Fruit fly (Drosophila melanogaster): ENCODE measurements around the gene Acp26Ab.

Acp26Ab gene

dm6 chr2L:5884674-5885073 is 8.0 kb downstream of the Acp26Ab start, which contains the start of the genes Sfp26Ac and CG43185:
Sfp26Ac (minus strand) TSS chr2L:5884774.
CG43185 (plus strand) TSS chr2L:5884888.
- no peak for TF ChIP-seq noc (tag; optimal IDR thresholded peaks at IDR 0.05)

DNA sequence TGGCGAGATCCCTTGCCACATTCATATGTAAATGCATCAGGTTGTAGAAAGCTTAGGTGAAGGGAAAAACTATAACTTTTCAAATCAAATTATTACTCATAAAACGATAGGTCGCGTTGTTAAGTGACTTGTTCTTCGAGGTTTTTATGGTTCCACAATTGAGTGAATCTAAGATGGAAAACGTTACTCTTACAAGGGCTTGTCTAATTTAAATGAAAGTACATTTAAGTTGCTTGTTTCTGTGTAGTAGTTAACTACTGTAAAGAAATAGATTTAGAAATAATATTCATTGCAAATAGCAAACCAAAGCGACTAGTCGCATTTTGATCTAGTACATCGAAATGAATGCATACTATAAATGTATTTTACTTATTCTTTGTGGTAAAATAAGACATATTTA is 9.2 kb downstream of the Acp26Ab start, which contains the start of gene CG44574:
CG44574 (plus strand) TSS at position 301 of the 400 bp plus-strand sequence.
- no peak for TF ChIP-seq noc (tag; optimal IDR thresholded peaks at IDR 0.05)

DNA sequence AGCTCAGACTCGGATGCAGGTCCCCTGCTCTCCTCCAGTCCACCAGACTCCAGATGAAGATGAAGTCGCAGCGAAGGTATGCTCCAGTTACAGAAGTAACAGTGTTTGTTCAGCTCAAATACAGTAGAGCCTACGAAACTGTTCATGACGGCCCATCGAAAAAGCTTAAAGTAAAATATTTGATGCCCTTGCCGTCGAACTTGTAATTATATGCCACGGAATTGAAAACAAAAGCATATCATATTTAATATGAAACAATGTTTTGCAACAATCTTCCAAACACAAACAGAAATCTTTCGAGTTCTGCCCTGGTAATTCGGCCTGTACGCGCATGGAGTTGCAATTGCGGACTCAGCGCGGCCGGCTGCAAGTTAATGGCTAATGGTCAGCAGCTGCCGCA is 11.5 kb downstream of the Acp26Ab start:
- no peak for TF ChIP-seq noc (tag; optimal IDR thresholded peaks at IDR 0.05)

dm6 chr2L:5879363-5879934 is 13.2 kb downstream of the Acp26Ab start, which contains the start of gene rau:
rau (minus strand) TSS chr2L:5879498.
- peak; percentile 65 for TF ChIP-seq noc (tag; optimal IDR thresholded peaks at IDR 0.05)

DNA sequence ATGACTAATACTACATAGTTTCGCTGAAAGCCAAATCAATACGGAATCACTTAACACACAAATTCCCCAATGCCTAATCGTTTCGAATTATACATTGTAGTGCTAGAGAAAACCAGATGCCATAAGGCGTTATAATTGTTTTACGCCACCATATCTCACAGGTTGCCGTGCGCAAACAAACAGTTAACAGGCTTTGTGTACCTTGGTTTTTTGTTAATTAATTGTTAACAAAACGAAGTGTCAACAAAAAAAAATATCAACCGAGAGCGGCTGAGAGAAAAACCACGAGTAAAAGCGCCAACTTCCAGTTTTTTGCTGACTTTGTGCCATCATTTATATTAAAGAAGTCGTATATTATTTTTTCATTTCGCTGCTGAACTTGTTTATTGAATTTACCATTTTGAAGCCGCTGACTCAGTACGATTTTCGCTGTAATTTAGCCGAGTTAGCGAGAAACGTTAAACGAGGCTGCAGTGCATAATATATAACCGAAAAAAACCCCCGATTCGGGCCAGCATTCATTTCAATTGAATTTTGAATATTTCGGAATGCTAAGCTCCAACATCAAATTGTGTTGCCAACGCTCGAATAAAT is 16.1 kb downstream of the Acp26Ab start:
- peak; percentile 49 for TF ChIP-seq noc (tag; optimal IDR thresholded peaks at IDR 0.05)

dm6 chr2L:5870838-5871702 is 21.6 kb downstream of the Acp26Ab start:
- no peak for TF ChIP-seq noc (tag; optimal IDR thresholded peaks at IDR 0.05)

dm6 chr2L:5866791-5867190 is 25.9 kb downstream of the Acp26Ab start:
- no peak for TF ChIP-seq noc (tag; optimal IDR thresholded peaks at IDR 0.05)

- no peak for TF ChIP-seq noc (tag; optimal IDR thresholded peaks at IDR 0.05)
Observed at dm6 chr2L:5856786-5857185, 35.9 kb downstream of the Acp26Ab start.
